Worm (Caenorhabditis elegans): ENCODE measurements around the gene H20E11.1.

- TF ChIP-seq tbx-11 (GFP tag; IDR thresholded peaks at IDR 0.05) (no peak), ama-1 (optimal IDR thresholded peaks at IDR 0.05) (no peak), ets-7 (tag; optimal IDR thresholded peaks at IDR 0.05) (no peak), aly-1 (tag; optimal IDR thresholded peaks at IDR 0.05) (no peak), sea-1 (GFP tag; conservative IDR thresholded peaks at IDR 0.05) (no peak), flt-1 (GFP tag; IDR thresholded peaks at IDR 0.05) (no peak)
Observed at ce11 chrIV:6859270-6859669, 29.3 kb downstream of the H20E11.1 start, which contains the start of gene R13H7.2.

All from whole organism, early embryonic.